Worm (Caenorhabditis elegans) whole organism, young adult: ENCODE measurements around the gene dhs-30.
A peak's percentile ranks its signal among the peaks of the same experiment; 100 is the strongest.

ENCODE experiments used
- F10E7.11 ChIP-seq: sonication (generic microtip); optimal IDR thresholded peaks from 2 replicates; lab custom pipeline; 2017; ENCODE audit warnings: mild to moderate bottlenecking, missing genetic modification characterization, moderate library complexity, missing compliant biosample characterization
- F22D6.2 ChIP-seq: sonication (generic microtip); optimal IDR thresholded peaks from 2 replicates; lab custom pipeline; 2016; ENCODE audit warnings: mild to moderate bottlenecking, missing genetic modification characterization, missing compliant biosample characterization
- F23B12.7 ChIP-seq: sonication (generic microtip); optimal IDR thresholded peaks from 2 replicates; lab custom pipeline; 2017; ENCODE audit warnings: missing genetic modification characterization, mild to moderate bottlenecking, missing compliant biosample characterization, antibody characterized with exemption, moderate library complexity; ENCODE audit not compliant: insufficient read depth
- F37B4.10 ChIP-seq: fragments of 200-800 bp; sonication (Bioruptor generic); IDR thresholded peaks from 2 replicates; pipeline ENCODE4 v1.3.6; 2022; ENCODE audit warnings: missing genetic modification characterization, missing compliant biosample characterization
- F57A8.1 ChIP-seq: fragments of 200-800 bp; sonication (Bioruptor generic); optimal IDR thresholded peaks from 2 replicates; lab custom pipeline; 2018; ENCODE audit warnings: mild to moderate bottlenecking, missing genetic modification characterization, moderate library complexity, missing compliant biosample characterization
- T07F8.4 ChIP-seq: sonication (generic microtip); optimal IDR thresholded peaks from 2 replicates; lab custom pipeline; 2016; ENCODE audit warnings: mild to moderate bottlenecking, missing genetic modification characterization, moderate library complexity, missing compliant biosample characterization
- Y56A3A.18 ChIP-seq: fragments of 200-800 bp; sonication (Bioruptor generic); IDR thresholded peaks from 2 replicates; pipeline ENCODE4 v1.3.6; 2022; ENCODE audit warnings: missing genetic modification reagents, missing genetic modification characterization, missing compliant biosample characterization
- Y79H2A.3 ChIP-seq: fragments of 200-800 bp; sonication (Bioruptor generic); conservative IDR thresholded peaks from 2 replicates; pipeline ENCODE4 v1.3.6; 2022; ENCODE audit warnings: missing genetic modification reagents, missing genetic modification characterization, missing compliant biosample characterization
- ZK185.1 ChIP-seq: sonication (generic microtip); optimal IDR thresholded peaks from 2 replicates; lab custom pipeline; 2016; ENCODE audit warnings: mild to moderate bottlenecking, missing genetic modification characterization, missing compliant biosample characterization; ENCODE audit not compliant: poor library complexity, severe bottlenecking
- ama-1 ChIP-seq, 3 experiments: fragments of 150-350 bp in 1 of 3; sonication (generic microtip) in 2 of 3; optimal IDR thresholded peaks; 2 replicates each; lab custom pipeline; 2014 to 2018; ENCODE audit warnings: missing biosample characterization in 2 of 3, missing genetic modification characterization in 2 of 3, missing genetic modification reagents in 2 of 3
- aptf-2 ChIP-seq: fragments of 200-800 bp; sonication (Bioruptor generic); conservative IDR thresholded peaks from 2 replicates; pipeline ENCODE4 v1.3.6; 2022; ENCODE audit warnings: missing genetic modification reagents, missing genetic modification characterization, missing compliant biosample characterization
- aptf-3 ChIP-seq: fragments of 200-800 bp; sonication (Bioruptor generic); IDR thresholded peaks from 2 replicates; pipeline ENCODE4 v1.3.6; 2022; ENCODE audit warnings: missing genetic modification characterization, missing compliant biosample characterization
- atf-7 ChIP-seq: sonication (generic microtip); optimal IDR thresholded peaks from 2 replicates; lab custom pipeline; 2017; ENCODE audit warnings: mild to moderate bottlenecking, missing genetic modification characterization, missing compliant biosample characterization
- bed-2 ChIP-seq: fragments of 200-800 bp; sonication (Bioruptor generic); IDR thresholded peaks from 2 replicates; pipeline ENCODE4 v1.3.6; 2022; ENCODE audit warnings: missing genetic modification reagents, missing genetic modification characterization, missing compliant biosample characterization
- ceh-27 ChIP-seq: fragments of 200-800 bp; sonication (Bioruptor generic); optimal IDR thresholded peaks from 2 replicates; lab custom pipeline; 2018; ENCODE audit warnings: mild to moderate bottlenecking, missing genetic modification characterization, moderate library complexity, missing compliant biosample characterization
- ceh-40 ChIP-seq: fragments of 200-800 bp; sonication (Bioruptor generic); IDR thresholded peaks from 2 replicates; pipeline ENCODE4 v1.3.6; 2022; ENCODE audit warnings: missing genetic modification characterization, missing compliant biosample characterization
- ceh-58 ChIP-seq: fragments of 200-800 bp; sonication (Bioruptor generic); IDR thresholded peaks from 2 replicates; pipeline ENCODE4 v1.3.6; 2022; ENCODE audit warnings: missing genetic modification characterization, missing compliant biosample characterization
- ceh-79 ChIP-seq: sonication (generic microtip); optimal IDR thresholded peaks from 2 replicates; lab custom pipeline; 2017; ENCODE audit warnings: mild to moderate bottlenecking, missing genetic modification characterization, missing compliant biosample characterization
- chd-7 ChIP-seq: sonication (generic microtip); optimal IDR thresholded peaks from 2 replicates; lab custom pipeline; 2016; ENCODE audit warnings: mild to moderate bottlenecking, missing genetic modification characterization, moderate library complexity, missing compliant biosample characterization
- dpl-1 ChIP-seq: fragments of 150-350 bp; optimal IDR thresholded peaks from 2 replicates; lab custom pipeline; 2014; ENCODE audit warnings: missing biosample characterization, missing genetic modification reagents, missing genetic modification characterization
- egl-44 ChIP-seq: fragments of 200-800 bp; sonication (Bioruptor generic); IDR thresholded peaks from 2 replicates; pipeline ENCODE4 v1.3.6; 2022; ENCODE audit warnings: missing genetic modification reagents, missing genetic modification characterization, missing compliant biosample characterization
- ekl-4 ChIP-seq: fragments of 200-800 bp; sonication (Bioruptor generic); IDR thresholded peaks from 2 replicates; pipeline ENCODE4 v1.3.6; 2022; ENCODE audit warnings: missing genetic modification reagents, missing genetic modification characterization, missing compliant biosample characterization
- ets-4 ChIP-seq: fragments of 200-800 bp; sonication (Bioruptor generic); optimal IDR thresholded peaks from 2 replicates; lab custom pipeline; 2018; ENCODE audit warnings: mild to moderate bottlenecking, missing genetic modification characterization, missing compliant biosample characterization
- fkh-3 ChIP-seq: sonication (generic microtip); optimal IDR thresholded peaks from 2 replicates; lab custom pipeline; 2016; ENCODE audit warnings: mild to moderate bottlenecking, missing genetic modification characterization, missing compliant biosample characterization
- gei-17 ChIP-seq: fragments of 200-800 bp; sonication (Bioruptor generic); optimal IDR thresholded peaks from 2 replicates; lab custom pipeline; 2018; ENCODE audit warnings: mild to moderate bottlenecking, missing genetic modification characterization, missing compliant biosample characterization
- him-1 ChIP-seq: sonication (generic microtip); optimal IDR thresholded peaks from 2 replicates; lab custom pipeline; 2016; ENCODE audit warnings: missing genotype, missing genetic modification reagents, missing genetic modification characterization, missing compliant biosample characterization
- hlh-12 ChIP-seq: sonication (generic microtip); optimal IDR thresholded peaks from 2 replicates; lab custom pipeline; 2016; ENCODE audit warnings: missing genetic modification characterization, missing compliant biosample characterization
- hlh-26 ChIP-seq: fragments of 200-800 bp; sonication (Bioruptor generic); conservative IDR thresholded peaks from 2 replicates; pipeline ENCODE4 v1.3.6; 2022; ENCODE audit warnings: missing genetic modification reagents, missing genetic modification characterization, missing compliant biosample characterization
- hmg-1.2 ChIP-seq: fragments of 200-800 bp; sonication (Bioruptor generic); IDR thresholded peaks from 2 replicates; pipeline ENCODE4 v1.3.6; 2022; ENCODE audit warnings: missing genetic modification reagents, missing genetic modification characterization, missing compliant biosample characterization
- hmg-20 ChIP-seq: fragments of 200-800 bp; sonication (Bioruptor generic); IDR thresholded peaks from 2 replicates; pipeline ENCODE4 v1.3.6; 2022; ENCODE audit warnings: missing genetic modification reagents, missing genetic modification characterization, missing compliant biosample characterization
- lag-1 ChIP-seq: fragments of 200-800 bp; sonication (Bioruptor generic); IDR thresholded peaks from 2 replicates; pipeline ENCODE4 v1.3.6; 2022; ENCODE audit warnings: missing genetic modification reagents, missing genetic modification characterization, missing compliant biosample characterization
- let-526 ChIP-seq: fragments of 200-800 bp; sonication (Bioruptor generic); IDR thresholded peaks from 2 replicates; pipeline ENCODE4 v1.3.6; 2022; ENCODE audit warnings: missing genetic modification reagents, missing genetic modification characterization, missing compliant biosample characterization
- lin-40 ChIP-seq: sonication (generic microtip); optimal IDR thresholded peaks from 2 replicates; lab custom pipeline; 2016; ENCODE audit warnings: missing genetic modification characterization, mild to moderate bottlenecking, missing compliant biosample characterization, missing genotype, missing genetic modification reagents
- lin-54 ChIP-seq: fragments of 200-800 bp; sonication (Bioruptor generic); optimal IDR thresholded peaks from 2 replicates; lab custom pipeline; 2018; ENCODE audit warnings: mild to moderate bottlenecking, missing genetic modification characterization, missing compliant biosample characterization
- lir-1 ChIP-seq: fragments of 200-800 bp; sonication (Bioruptor generic); conservative IDR thresholded peaks from 2 replicates; pipeline ENCODE4 v1.3.6; 2022; ENCODE audit warnings: missing genetic modification reagents, missing genetic modification characterization, missing compliant biosample characterization
- madf-10 ChIP-seq: sonication (generic microtip); optimal IDR thresholded peaks from 2 replicates; lab custom pipeline; 2016; ENCODE audit warnings: mild to moderate bottlenecking, missing genetic modification characterization, missing compliant biosample characterization
- madf-8 ChIP-seq: fragments of 200-800 bp; sonication (Bioruptor generic); conservative IDR thresholded peaks from 2 replicates; pipeline ENCODE4 v1.3.6; 2022; ENCODE audit warnings: missing genetic modification reagents, missing genetic modification characterization, missing compliant biosample characterization
- mel-28 ChIP-seq: sonication (generic microtip); optimal IDR thresholded peaks from 2 replicates; lab custom pipeline; 2016; ENCODE audit warnings: borderline replicate concordance, mild to moderate bottlenecking, missing genetic modification characterization, missing compliant biosample characterization
- nfya-1 ChIP-seq: sonication (generic microtip); optimal IDR thresholded peaks from 2 replicates; lab custom pipeline; 2017; ENCODE audit warnings: antibody characterized with exemption, missing compliant biosample characterization, missing genetic modification characterization, borderline replicate concordance; ENCODE audit not compliant: insufficient read depth
- nhr-90 ChIP-seq: sonication (generic microtip); optimal IDR thresholded peaks from 2 replicates; lab custom pipeline; 2016; ENCODE audit warnings: missing genotype, mild to moderate bottlenecking, missing genetic modification characterization, missing compliant biosample characterization
- pbrm-1 ChIP-seq: fragments of 200-800 bp; sonication (Bioruptor generic); IDR thresholded peaks from 2 replicates; pipeline ENCODE4 v1.3.6; 2022; ENCODE audit warnings: missing genetic modification reagents, missing genetic modification characterization, missing compliant biosample characterization
- repo-1 ChIP-seq: sonication (generic microtip); optimal IDR thresholded peaks from 2 replicates; lab custom pipeline; 2017; ENCODE audit warnings: mild to moderate bottlenecking, missing genetic modification characterization, missing compliant biosample characterization
- rpc-1 ChIP-seq, 2 experiments: fragments of 150-350 bp in 1 of 2; sonication (generic microtip) in 1 of 2; optimal IDR thresholded peaks; 2 replicates each; lab custom pipeline; 2014 to 2018; ENCODE audit warnings: missing biosample characterization in 1 of 2, missing genetic modification characterization in 1 of 2, missing genetic modification reagents in 1 of 2, missing genotype in 1 of 2
- snpc-4 ChIP-seq, 5 experiments: fragments of 150-350 bp in 1 of 5; sonication (generic microtip) in 4 of 5; optimal IDR thresholded peaks; 2 replicates each; lab custom pipeline; 2014 to 2018; ENCODE audit warnings: missing genetic modification characterization in 5 of 5, missing biosample characterization in 3 of 5, antibody characterized with exemption in 2 of 5, mild to moderate bottlenecking in 2 of 5, missing compliant biosample characterization in 2 of 5, missing genotype in 2 of 5, moderate library complexity in 2 of 5, missing genetic modification reagents in 1 of 5
- xnd-1 ChIP-seq: sonication (generic microtip); optimal IDR thresholded peaks from 2 replicates; lab custom pipeline; 2016; ENCODE audit warnings: missing genotype, missing genetic modification reagents, missing genetic modification characterization, missing compliant biosample characterization
- zfh-2 ChIP-seq: fragments of 200-800 bp; sonication (Bioruptor generic); conservative IDR thresholded peaks from 2 replicates; pipeline ENCODE4 v1.3.6; 2022; ENCODE audit warnings: missing genetic modification reagents, missing genetic modification characterization, missing compliant biosample characterization
- ztf-26 ChIP-seq: sonication (generic microtip); optimal IDR thresholded peaks from 2 replicates; lab custom pipeline; 2017; ENCODE audit warnings: missing genetic modification characterization, missing compliant biosample characterization
- ztf-3 ChIP-seq: fragments of 200-800 bp; sonication (Bioruptor generic); optimal IDR thresholded peaks from 2 replicates; lab custom pipeline; 2018; ENCODE audit warnings: mild to moderate bottlenecking, missing genetic modification characterization, missing compliant biosample characterization

dhs-30 gene

DNA sequence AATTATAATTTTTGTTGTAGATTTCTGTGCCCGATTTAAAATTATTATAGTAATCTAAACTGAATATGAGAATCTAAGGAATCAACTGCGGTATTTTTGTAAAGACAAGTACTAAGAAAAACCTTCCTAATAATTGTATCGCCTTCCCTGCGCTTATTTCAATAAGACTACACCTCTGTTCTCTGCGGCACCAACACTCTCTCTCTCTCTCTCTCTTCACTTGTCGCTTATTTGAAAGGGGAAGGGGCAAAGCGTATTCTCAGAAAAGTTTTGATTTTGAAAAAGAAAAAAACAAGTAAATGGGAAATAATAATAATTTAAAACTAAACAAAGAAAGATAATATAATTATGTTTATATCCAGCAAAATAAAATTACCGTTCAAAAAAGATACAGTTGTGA is 54.4 kb downstream of the dhs-30 start (continued):
- peak; percentile 73 for TF ChIP-seq hmg-1.2 (GFP tag; lab: Robert Waterston, UW)
- TF ChIP-seq pbrm-1: 0 out of 2 replicates have a peak, but pooled peaks have one; percentile 22
- no peak for TF ChIP-seq ztf-26
- TF ChIP-seq hmg-20 (GFP tag; lab: Robert Waterston, UW): no peak
- TF ChIP-seq snpc-4 (GFP tag; optimal IDR thresholded peaks at IDR 0.05; lab: Kevin White, UChicago): no peak
- peak in 1 of 4 experiments; percentile 1 for TF ChIP-seq snpc-4 (tag; optimal IDR thresholded peaks at IDR 0.05; lab: Kevin White, UChicago)
- TF ChIP-seq F23B12.7 (tag; lab: Kevin White, UChicago): peak; percentile 47
- no peak for TF ChIP-seq madf-8
- TF ChIP-seq hlh-26 (GFP tag; lab: Robert Waterston, UW): no peak
- TF ChIP-seq ceh-79 (tag; lab: Kevin White, UChicago): no peak
- TF ChIP-seq ceh-27 (GFP tag; lab: Kevin White, UChicago): peak; percentile 9
- no peak for TF ChIP-seq mel-28 (tag; lab: Kevin White, UChicago)
- TF ChIP-seq let-526 (GFP tag; lab: Robert Waterston, UW): 0 out of 2 replicates have a peak, but pooled peaks have one; percentile 22
- no peak for TF ChIP-seq ama-1 (optimal IDR thresholded peaks at IDR 0.05; lab: Kevin White, UChicago)
- no peak for TF ChIP-seq ama-1 (GFP tag; optimal IDR thresholded peaks at IDR 0.05; lab: Kevin White, UChicago)
- TF ChIP-seq aptf-2 (GFP tag; lab: Robert Waterston, UW): no peak
- no peak for TF ChIP-seq T07F8.4 (tag; lab: Kevin White, UChicago)
- TF ChIP-seq ZK185.1 (tag; lab: Kevin White, UChicago): peak; percentile 38
- 0 out of 2 replicates have a peak, but pooled peaks have one; percentile 23 for TF ChIP-seq Y56A3A.18
- TF ChIP-seq xnd-1 (tag; lab: Kevin White, UChicago): no peak
- no peak for TF ChIP-seq lag-1 (GFP tag; lab: Robert Waterston, UW)
- TF ChIP-seq atf-7 (tag; lab: Kevin White, UChicago): no peak
- no peak for TF ChIP-seq ceh-40 (GFP tag; lab: Robert Waterston, UW)
- no peak for TF ChIP-seq Y79H2A.3 (GFP tag; lab: Robert Waterston, UW)
- no peak for TF ChIP-seq zfh-2
- TF ChIP-seq him-1 (tag; lab: Kevin White, UChicago): no peak
- no peak for TF ChIP-seq ets-4 (GFP tag; lab: Kevin White, UChicago)
- no peak for TF ChIP-seq nfya-1 (tag; lab: Kevin White, UChicago)
- no peak for TF ChIP-seq repo-1 (tag; lab: Kevin White, UChicago)
- no peak for TF ChIP-seq chd-7 (tag; lab: Kevin White, UChicago)
- TF ChIP-seq fkh-3: no peak
- TF ChIP-seq ceh-58 (GFP tag; lab: Robert Waterston, UW): no peak
- no peak for TF ChIP-seq rpc-1 (optimal IDR thresholded peaks at IDR 0.05; lab: Kevin White, UChicago)
- no peak for TF ChIP-seq rpc-1 (tag; optimal IDR thresholded peaks at IDR 0.05; lab: Kevin White, UChicago)
- no peak for TF ChIP-seq F37B4.10 (GFP tag; lab: Robert Waterston, UW)
- TF ChIP-seq dpl-1 (GFP tag; lab: Kevin White, UChicago): no peak
- no peak for TF ChIP-seq bed-2
- peak; percentile 84 for TF ChIP-seq lin-40
- no peak for TF ChIP-seq F22D6.2 (tag; lab: Kevin White, UChicago)
- TF ChIP-seq ztf-3 (GFP tag; lab: Kevin White, UChicago): no peak
- TF ChIP-seq ekl-4 (GFP tag; lab: Robert Waterston, UW): no peak
- no peak for TF ChIP-seq madf-10 (tag; lab: Kevin White, UChicago)
- no peak for TF ChIP-seq egl-44 (GFP tag; lab: Robert Waterston, UW)
- TF ChIP-seq F10E7.11 (tag; lab: Kevin White, UChicago): no peak
- TF ChIP-seq F57A8.1 (GFP tag; lab: Kevin White, UChicago): no peak
- peak; percentile 79 for TF ChIP-seq gei-17 (GFP tag; lab: Kevin White, UChicago)
- no peak for TF ChIP-seq aptf-3 (GFP tag; lab: Robert Waterston, UW)
- TF ChIP-seq lin-54 (GFP tag; lab: Kevin White, UChicago): no peak
- TF ChIP-seq nhr-90 (tag; lab: Kevin White, UChicago): no peak
- no peak for TF ChIP-seq lir-1 (GFP tag; lab: Robert Waterston, UW)
- TF ChIP-seq hlh-12 (tag; lab: Kevin White, UChicago): no peak
